Worm (Caenorhabditis elegans) whole organism, L3 larva: Measurements from ENCODE around the gene F14D2.11.

ENCODE experiments used
- aly-2 ChIP-seq: fragments of 150-350 bp; optimal IDR thresholded peaks from 2 replicates; lab custom pipeline; 2014; ENCODE audit warnings: missing biosample characterization, missing genetic modification characterization
- ama-1 ChIP-seq: fragments of 150-350 bp; optimal IDR thresholded peaks from 2 replicates; lab custom pipeline; 2018
- ceh-16 ChIP-seq: sonication (generic microtip); optimal IDR thresholded peaks from 2 replicates; lab custom pipeline; 2017; ENCODE audit warnings: missing biosample characterization, missing genetic modification characterization
- ceh-82 ChIP-seq: fragments of 150-350 bp; optimal IDR thresholded peaks from 2 replicates; lab custom pipeline; 2014; ENCODE audit warnings: missing biosample characterization, missing genetic modification characterization
- egl-27 ChIP-seq: sonication (generic microtip); optimal IDR thresholded peaks from 4 replicates; lab custom pipeline; 2017; ENCODE audit warnings: missing biosample characterization, missing genetic modification reagents, missing genetic modification characterization
- elt-1 ChIP-seq: fragments of 150-350 bp; optimal IDR thresholded peaks from 2 replicates; lab custom pipeline; 2014; ENCODE audit warnings: missing biosample characterization, missing genetic modification characterization
- jun-1 ChIP-seq: fragments of 150-350 bp; optimal IDR thresholded peaks from 2 replicates; lab custom pipeline; 2014; ENCODE audit warnings: missing biosample characterization, missing genetic modification reagents, missing genetic modification characterization
- nhr-237 ChIP-seq: fragments of 150-350 bp; optimal IDR thresholded peaks from 2 replicates; lab custom pipeline; 2014; ENCODE audit warnings: missing biosample characterization, missing genetic modification characterization
- pha-4 ChIP-seq: fragments of 150-350 bp; optimal IDR thresholded peaks from 2 replicates; lab custom pipeline; 2014; ENCODE audit warnings: missing biosample characterization, missing genetic modification reagents, missing genetic modification characterization
- unc-62 ChIP-seq: fragments of 150-350 bp; sonication (generic microtip); optimal IDR thresholded peaks from 4 replicates; lab custom pipeline; 2014; ENCODE audit warnings: missing biosample characterization, missing genetic modification reagents, missing genetic modification characterization
- ztf-11 ChIP-seq: fragments of 150-350 bp; optimal IDR thresholded peaks from 2 replicates; lab custom pipeline; 2014; ENCODE audit warnings: missing biosample characterization, missing genetic modification characterization
- ztf-4 ChIP-seq: fragments of 150-350 bp; optimal IDR thresholded peaks from 2 replicates; lab custom pipeline; 2014; ENCODE audit warnings: missing biosample characterization, missing genetic modification characterization

DNA sequence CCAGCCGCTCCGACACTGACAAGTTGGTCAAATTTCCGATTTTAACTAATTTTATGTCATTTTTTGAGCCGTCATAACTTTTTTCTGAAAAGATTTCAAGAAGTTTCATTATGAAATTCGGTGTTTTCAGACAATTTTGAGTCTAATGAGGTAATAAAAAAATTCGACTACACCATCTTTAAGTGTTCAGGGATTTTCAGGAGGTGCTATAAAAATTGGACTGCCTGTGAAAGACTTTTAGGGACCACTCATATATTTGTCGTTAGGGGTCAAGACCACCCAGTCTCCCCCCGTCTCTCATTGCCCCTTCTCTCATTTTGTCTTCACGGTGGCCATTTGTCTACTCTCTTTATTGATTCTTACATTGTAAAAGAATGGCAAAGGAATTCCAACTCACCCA lies 32.9 kb upstream of the F14D2.11 start, which contains the start of gene bath-10:
- TF ChIP-seq unc-62 (GFP tag; lab: Kevin White, UChicago) (no peak), ama-1 (lab: Kevin White, UChicago) (no peak), ztf-4 (tag; lab: Kevin White, UChicago) (no peak), ztf-11 (tag; lab: Kevin White, UChicago) (no peak), ceh-82 (tag; lab: Kevin White, UChicago) (no peak), aly-2 (tag; lab: Kevin White, UChicago) (no peak), pha-4 (tag; lab: Kevin White, UChicago) (no peak), elt-1 (no peak), ceh-16 (tag; lab: Kevin White, UChicago) (no peak), jun-1 (tag; lab: Kevin White, UChicago) (no peak), egl-27 (no peak), nhr-237 (tag; lab: Kevin White, UChicago) (no peak)
